Fruit fly (Drosophila melanogaster) S2 (cell line): ENCODE data around the gene CG44001.

Source experiments
- CG8478 ChIP-seq: fragments of >200 bp; optimal IDR thresholded peaks from 2 replicates; lab custom pipeline; 2018
- CTCF ChIP-seq, 2 experiments: fragments of >200 bp; optimal IDR thresholded peaks; 2 replicates each; lab custom pipeline; 2018

dm6 chr2L:4997401-4998259, 45.4 kb upstream of the CG44001 start:
- TF ChIP-seq CTCF (optimal IDR thresholded peaks at IDR 0.05; lab: Kevin White, UChicago) (peak; percentile 40 to 43), CG8478 (lab: Kevin White, UChicago) (no peak)
